Fruit fly (Drosophila melanogaster) Kc167 (cell line): ENCODE measurements around the gene Tim9a.

ENCODE experiments used
- insv ChIP-seq: fragments of >200 bp; optimal IDR thresholded peaks from 3 replicates; lab custom pipeline; 2018; ENCODE audit warnings: missing external identifiers
- psq ChIP-seq: fragments of >200 bp; optimal IDR thresholded peaks from 2 replicates; lab custom pipeline; 2017; ENCODE audit warnings: missing external identifiers
- ttk ChIP-seq: sonication (Bioruptor generic); optimal IDR thresholded peaks from 2 replicates; lab custom pipeline; 2017; ENCODE audit warnings: missing external identifiers

DNA sequence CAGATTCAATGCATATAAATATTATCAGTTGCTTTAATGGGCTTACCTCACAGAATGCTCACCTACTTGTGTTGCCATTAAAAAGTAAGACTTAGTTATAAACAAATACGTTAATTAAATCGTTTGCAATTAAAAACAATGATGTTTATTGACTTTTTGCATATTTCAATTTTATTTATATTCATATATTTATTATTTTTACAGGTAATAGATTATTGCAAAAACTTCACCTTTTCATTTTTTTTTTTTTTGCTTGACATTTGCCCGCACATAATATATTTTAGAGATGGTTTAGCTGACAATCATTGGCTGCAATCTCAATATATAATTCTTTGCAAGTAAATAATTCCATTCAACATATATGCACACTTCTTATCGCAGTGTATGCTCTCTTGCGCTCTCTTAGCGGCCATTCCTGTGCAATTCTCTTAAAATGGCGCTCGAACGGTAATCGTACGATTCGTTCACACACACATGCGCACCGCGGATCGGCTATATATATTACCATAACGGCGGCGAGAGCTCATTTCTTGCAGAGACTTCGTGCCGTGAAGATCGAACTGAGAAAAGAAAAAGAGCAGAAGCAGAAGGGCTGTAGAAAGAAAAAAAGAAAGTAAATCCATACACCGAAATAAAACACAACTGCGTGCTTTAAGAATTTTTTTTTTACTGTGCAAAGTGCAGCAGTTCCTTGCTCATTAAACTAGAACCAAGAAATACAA, 11.5 kb downstream of the Tim9a start, which contains the start of gene Bcat:
- TF ChIP-seq psq (lab: Kevin White, UChicago) (no peak), ttk (lab: Kevin White, UChicago) (no peak), insv (no peak)
